Worm (Caenorhabditis elegans) whole organism, L3 larva: ENCODE measurements around the gene exc-12.

Experiments
- ZK546.5 ChIP-seq: sonication (generic microtip); optimal IDR thresholded peaks from 2 replicates; lab custom pipeline; 2017; ENCODE audit warnings: missing biosample characterization, missing genetic modification characterization
- aly-2 ChIP-seq: fragments of 150-350 bp; optimal IDR thresholded peaks from 2 replicates; lab custom pipeline; 2014; ENCODE audit warnings: missing biosample characterization, missing genetic modification characterization
- ceh-28 ChIP-seq: fragments of 150-350 bp; optimal IDR thresholded peaks from 2 replicates; lab custom pipeline; 2014; ENCODE audit warnings: missing biosample characterization, missing genetic modification reagents, missing genetic modification characterization
- ceh-82 ChIP-seq: fragments of 150-350 bp; optimal IDR thresholded peaks from 2 replicates; lab custom pipeline; 2014; ENCODE audit warnings: missing biosample characterization, missing genetic modification characterization
- ceh-9 ChIP-seq: sonication (generic microtip); optimal IDR thresholded peaks from 2 replicates; lab custom pipeline; 2018; ENCODE audit warnings: missing biosample characterization, missing genetic modification characterization
- daf-12 ChIP-seq: fragments of 150-350 bp; optimal IDR thresholded peaks from 2 replicates; lab custom pipeline; 2014; ENCODE audit warnings: missing biosample characterization, missing genetic modification reagents, missing genetic modification characterization
- egl-5 ChIP-seq: fragments of 150-350 bp; optimal IDR thresholded peaks from 2 replicates; lab custom pipeline; 2017; ENCODE audit warnings: missing biosample characterization, missing genetic modification reagents, missing genetic modification characterization, inconsistent platforms
- elt-1 ChIP-seq: fragments of 150-350 bp; optimal IDR thresholded peaks from 2 replicates; lab custom pipeline; 2014; ENCODE audit warnings: missing biosample characterization, missing genetic modification characterization
- elt-2 ChIP-seq: sonication (generic microtip); optimal IDR thresholded peaks from 2 replicates; lab custom pipeline; 2016; ENCODE audit warnings: missing genetic modification reagents, mild to moderate bottlenecking, missing genetic modification characterization, missing compliant biosample characterization
- fkh-2 ChIP-seq: fragments of 150-350 bp; optimal IDR thresholded peaks from 2 replicates; lab custom pipeline; 2014; ENCODE audit warnings: missing biosample characterization, missing genetic modification reagents, missing genetic modification characterization
- fos-1 ChIP-seq: fragments of 150-350 bp; optimal IDR thresholded peaks from 2 replicates; lab custom pipeline; 2014; ENCODE audit warnings: missing biosample characterization, missing genetic modification characterization
- jun-1 ChIP-seq: fragments of 150-350 bp; optimal IDR thresholded peaks from 2 replicates; lab custom pipeline; 2014; ENCODE audit warnings: missing biosample characterization, missing genetic modification reagents, missing genetic modification characterization
- lin-15B ChIP-seq: fragments of 150-350 bp; optimal IDR thresholded peaks from 2 replicates; lab custom pipeline; 2014; ENCODE audit warnings: missing biosample characterization, missing genetic modification characterization
- mml-1 ChIP-seq: fragments of 150-350 bp; sonication (generic microtip); optimal IDR thresholded peaks from 3 replicates; lab custom pipeline; 2014; ENCODE audit warnings: missing biosample characterization, missing genetic modification characterization
- nfya-1 ChIP-seq: sonication (generic microtip); optimal IDR thresholded peaks from 2 replicates; lab custom pipeline; 2017; ENCODE audit warnings: missing genetic modification characterization, mild to moderate bottlenecking, missing compliant biosample characterization, antibody characterized with exemption, moderate library complexity; ENCODE audit not compliant: insufficient read depth
- nhr-237 ChIP-seq: fragments of 150-350 bp; optimal IDR thresholded peaks from 2 replicates; lab custom pipeline; 2014; ENCODE audit warnings: missing biosample characterization, missing genetic modification characterization
- nhr-25 ChIP-seq: sonication (generic microtip); optimal IDR thresholded peaks from 2 replicates; lab custom pipeline; 2017; ENCODE audit warnings: missing biosample characterization, missing genetic modification characterization
- nhr-28 ChIP-seq: fragments of 150-350 bp; optimal IDR thresholded peaks from 2 replicates; lab custom pipeline; 2014; ENCODE audit warnings: missing biosample characterization, missing genetic modification characterization
- nhr-43 ChIP-seq: sonication (generic microtip); optimal IDR thresholded peaks from 2 replicates; lab custom pipeline; 2016; ENCODE audit warnings: mild to moderate bottlenecking, missing genetic modification characterization, missing compliant biosample characterization; ENCODE audit not compliant: poor library complexity, severe bottlenecking
- nhr-67 ChIP-seq: fragments of 150-350 bp; optimal IDR thresholded peaks from 2 replicates; lab custom pipeline; 2014; ENCODE audit warnings: missing biosample characterization, missing genetic modification characterization
- nhr-76 ChIP-seq: fragments of 150-350 bp; sonication (generic microtip); optimal IDR thresholded peaks from 5 replicates; lab custom pipeline; 2014; ENCODE audit warnings: missing biosample characterization, missing genetic modification characterization
- nhr-77 ChIP-seq: fragments of 150-350 bp; optimal IDR thresholded peaks from 2 replicates; lab custom pipeline; 2014; ENCODE audit warnings: missing biosample characterization, missing genetic modification characterization
- pha-4 ChIP-seq: fragments of 150-350 bp; optimal IDR thresholded peaks from 2 replicates; lab custom pipeline; 2014; ENCODE audit warnings: missing biosample characterization, missing genetic modification reagents, missing genetic modification characterization
- pqm-1 ChIP-seq: fragments of 150-350 bp; optimal IDR thresholded peaks from 2 replicates; lab custom pipeline; 2017; ENCODE audit warnings: missing biosample characterization, missing genetic modification characterization, inconsistent platforms
- sea-2 ChIP-seq: fragments of 150-350 bp; sonication (generic microtip); optimal IDR thresholded peaks from 4 replicates; lab custom pipeline; 2014; ENCODE audit warnings: missing biosample characterization, missing genetic modification reagents, missing genetic modification characterization
- skn-1 ChIP-seq: fragments of 150-350 bp; optimal IDR thresholded peaks from 2 replicates; lab custom pipeline; 2014; ENCODE audit warnings: missing biosample characterization, missing genetic modification characterization
- unc-62 ChIP-seq: fragments of 150-350 bp; sonication (generic microtip); optimal IDR thresholded peaks from 4 replicates; lab custom pipeline; 2014; ENCODE audit warnings: missing biosample characterization, missing genetic modification reagents, missing genetic modification characterization
- ztf-4 ChIP-seq: fragments of 150-350 bp; optimal IDR thresholded peaks from 2 replicates; lab custom pipeline; 2014; ENCODE audit warnings: missing biosample characterization, missing genetic modification characterization

The exc-12 gene

ce11 chrIII:13606865-13607264 lies 36.6 kb upstream of the exc-12 start:
- TF ChIP-seq pqm-1 (tag; lab: Kevin White, UChicago) (peak; percentile 56), nhr-25 (no peak), elt-2 (tag; lab: Kevin White, UChicago) (peak; percentile 51)

ce11 chrIII:13606016-13606530 lies 35.8 kb upstream of the exc-12 start, which contains the start of gene act-5:
Gene act-5, minus strand, starts transcription at chrIII:13606066.
- no peak for TF ChIP-seq elt-1 (tag; lab: Kevin White, UChicago)
- peak; percentile 97 for TF ChIP-seq elt-2 (tag; lab: Kevin White, UChicago)
- peak; percentile 48 for TF ChIP-seq jun-1 (tag; lab: Kevin White, UChicago)
- TF ChIP-seq fkh-2, result no peak
- no peak for TF ChIP-seq ztf-4 (tag; lab: Kevin White, UChicago)
- TF ChIP-seq lin-15B (tag; lab: Kevin White, UChicago), result no peak
- TF ChIP-seq aly-2 (tag; lab: Kevin White, UChicago), result no peak
- no peak for TF ChIP-seq daf-12 (tag; lab: Kevin White, UChicago)
- no peak for TF ChIP-seq nhr-76 (tag; lab: Kevin White, UChicago)
- peak; percentile 62 for TF ChIP-seq pha-4 (tag; lab: Kevin White, UChicago)
- TF ChIP-seq skn-1 (tag; lab: Kevin White, UChicago), result peak; percentile 8
- no peak for TF ChIP-seq nhr-43 (tag; lab: Kevin White, UChicago)
- no peak for TF ChIP-seq ceh-28 (tag; lab: Kevin White, UChicago)
- TF ChIP-seq egl-5 (tag; lab: Kevin White, UChicago), result no peak
- TF ChIP-seq pqm-1 (tag; lab: Kevin White, UChicago), result peak; percentile 98
- no peak for TF ChIP-seq nhr-25

- TF ChIP-seq ZK546.5 (tag; lab: Kevin White, UChicago) (no peak), fos-1 (tag; lab: Kevin White, UChicago) (no peak), nhr-237 (tag; lab: Kevin White, UChicago) (no peak)
Measured at ce11 chrIII:13604834-13605233, 34.6 kb upstream of the exc-12 start.

ce11 chrIII:13600254-13600653 lies 30.0 kb upstream of the exc-12 start:
- no peak for TF ChIP-seq daf-12 (tag; lab: Kevin White, UChicago)

- TF ChIP-seq ceh-82 (no peak), ceh-9 (no peak), nfya-1 (tag; lab: Kevin White, UChicago) (no peak), nhr-25 (no peak), nhr-28 (no peak), ceh-28 (tag; lab: Kevin White, UChicago) (no peak), egl-5 (tag; lab: Kevin White, UChicago) (no peak), skn-1 (tag; lab: Kevin White, UChicago) (no peak), ZK546.5 (tag; lab: Kevin White, UChicago) (no peak), elt-2 (tag; lab: Kevin White, UChicago) (no peak), sea-2 (GFP tag; lab: Kevin White, UChicago) (no peak), pqm-1 (tag; lab: Kevin White, UChicago) (no peak)
Measured at ce11 chrIII:13581727-13582126, 11.5 kb upstream of the exc-12 start.

- no peak for TF ChIP-seq skn-1 (tag; lab: Kevin White, UChicago)
- TF ChIP-seq nfya-1 (tag; lab: Kevin White, UChicago), result no peak
- TF ChIP-seq ztf-4 (tag; lab: Kevin White, UChicago), result no peak
- no peak for TF ChIP-seq ceh-82
- no peak for TF ChIP-seq ZK546.5 (tag; lab: Kevin White, UChicago)
- no peak for TF ChIP-seq mml-1 (tag; lab: Kevin White, UChicago)
- no peak for TF ChIP-seq nhr-28
- TF ChIP-seq unc-62, result no peak
- no peak for TF ChIP-seq elt-1 (tag; lab: Kevin White, UChicago)
- TF ChIP-seq sea-2 (GFP tag; lab: Kevin White, UChicago), result no peak
- no peak for TF ChIP-seq nhr-237 (tag; lab: Kevin White, UChicago)
- TF ChIP-seq nhr-77, result no peak
Measured at ce11 chrIII:13580538-13580937, 10.3 kb upstream of the exc-12 start, which contains the start of gene T05D4.5. Gene T05D4.5, plus strand, starts transcription at chrIII:13580838.

- TF ChIP-seq ZK546.5 (tag; lab: Kevin White, UChicago) (no peak), nhr-28 (no peak), mml-1 (tag; lab: Kevin White, UChicago) (no peak), jun-1 (tag; lab: Kevin White, UChicago) (no peak), ceh-28 (tag; lab: Kevin White, UChicago) (no peak), nfya-1 (tag; lab: Kevin White, UChicago) (no peak), nhr-67 (no peak)
Measured at ce11 chrIII:13580076-13580475, 9.8 kb upstream of the exc-12 start.
